Worm (Caenorhabditis elegans): Measurements from ENCODE around the gene odr-1.

DNA sequence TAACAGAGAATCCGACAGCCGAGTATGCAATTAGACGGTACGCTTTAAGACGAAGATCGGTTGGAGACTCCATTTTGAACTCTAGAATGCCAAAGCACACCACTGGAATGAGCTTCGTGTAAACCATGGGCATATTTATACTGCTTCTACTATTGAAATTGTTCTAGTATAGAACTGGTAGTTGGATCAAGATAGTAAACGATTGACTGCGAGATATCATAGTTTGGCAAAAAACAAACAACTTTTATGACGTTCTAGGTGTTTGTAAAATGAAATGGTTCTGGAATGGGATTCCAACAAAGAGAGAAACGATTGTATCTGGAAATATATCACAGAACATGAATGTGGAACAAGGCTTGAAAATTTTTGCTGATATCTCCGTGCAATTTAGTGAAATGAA is 39.8 kb downstream of the odr-1 start, which contains the start of gene col-185:
- TF ChIP-seq ama-1 (optimal IDR thresholded peaks at IDR 0.05) (no peak), lin-11 (tag; optimal IDR thresholded peaks at IDR 0.05) (no peak), eyg-1 (tag; optimal IDR thresholded peaks at IDR 0.05) (no peak), pqm-1 (tag; optimal IDR thresholded peaks at IDR 0.05) (no peak), tbx-7 (tag; optimal IDR thresholded peaks at IDR 0.05) (no peak), madf-2 (tag; optimal IDR thresholded peaks at IDR 0.05) (no peak), pag-3 (tag; optimal IDR thresholded peaks at IDR 0.05; ENCODE audit: borderline replicate concordance) (no peak), nhr-11 (tag; optimal IDR thresholded peaks at IDR 0.05) (no peak)

Data from whole organism, late embryonic.